Worm (Caenorhabditis elegans): ENCODE measurements around the gene sqd-1.
A peak's percentile ranks its signal among the peaks of the same experiment; 100 is the strongest.

DNA sequence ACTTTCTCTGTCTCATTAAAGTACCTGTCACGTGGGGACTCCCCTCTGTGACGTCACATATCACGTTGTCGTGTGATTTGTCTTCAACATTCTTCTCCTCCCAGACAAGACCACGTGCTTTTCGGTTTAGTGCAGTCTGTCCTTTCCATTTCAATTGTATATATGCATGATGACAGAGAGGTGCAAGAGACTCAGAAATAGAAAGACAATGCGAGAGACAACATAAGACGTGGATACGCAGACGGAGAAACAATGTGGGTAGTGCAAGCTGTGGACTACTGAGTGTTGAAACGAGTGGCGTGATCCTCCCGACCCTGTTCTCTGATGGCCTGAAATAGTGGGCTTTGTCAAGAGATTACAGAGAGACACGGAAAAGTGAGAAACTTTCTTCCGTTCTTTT lies 12.8 kb downstream of the sqd-1 start:
- TF ChIP-seq snpc-1.2 (GFP tag; IDR thresholded peaks at IDR 0.05) (0 out of 2 replicates have a peak, but pooled peaks have one; percentile 38), vab-7 (GFP tag; IDR thresholded peaks at IDR 0.05) (peak; percentile 52; the same call in 1 of the 2 replicates), nhr-6 (tag; optimal IDR thresholded peaks at IDR 0.05) (peak; percentile 84), lsy-2 (tag; optimal IDR thresholded peaks at IDR 0.05) (peak; percentile 78 to 95), ztf-11 (tag; optimal IDR thresholded peaks at IDR 0.05) (no peak), daf-12 (tag; optimal IDR thresholded peaks at IDR 0.05) (no peak), F10B5.3 (tag; optimal IDR thresholded peaks at IDR 0.05) (no peak), madf-9 (GFP tag; conservative IDR thresholded peaks at IDR 0.05) (0 out of 2 replicates have a peak, but pooled peaks have one; percentile 44), egl-27 (tag; optimal IDR thresholded peaks at IDR 0.05) (no peak), nhr-28 (tag; optimal IDR thresholded peaks at IDR 0.05) (peak; percentile 89), nhr-11 (tag; optimal IDR thresholded peaks at IDR 0.05) (peak; percentile 84), ctbp-1 (GFP tag; IDR thresholded peaks at IDR 0.05) (peak; percentile 90)
